Worm (Caenorhabditis elegans) whole organism, late embryonic: ENCODE measurements around the gene dhs-25.

Experiments used
- C08G9.2 ChIP-seq: sonication (generic microtip); optimal IDR thresholded peaks from 2 replicates; lab custom pipeline; 2016; ENCODE audit warnings: mild to moderate bottlenecking, missing genetic modification characterization, moderate library complexity, missing compliant biosample characterization
- C38D4.7 ChIP-seq: fragments of 200-800 bp; sonication (Bioruptor generic); optimal IDR thresholded peaks from 2 replicates; lab custom pipeline; 2018; ENCODE audit warnings: mild to moderate bottlenecking, missing genetic modification characterization, moderate library complexity, missing compliant biosample characterization
- F13H6.1 ChIP-seq: sonication (generic microtip); optimal IDR thresholded peaks from 2 replicates; lab custom pipeline; 2016; ENCODE audit warnings: missing genetic modification characterization, missing compliant biosample characterization
- K02D7.2 ChIP-seq: sonication (generic microtip); optimal IDR thresholded peaks from 2 replicates; lab custom pipeline; 2017; ENCODE audit warnings: mild to moderate bottlenecking, missing genetic modification characterization, missing compliant biosample characterization
- K09A11.1 ChIP-seq: sonication (generic microtip); optimal IDR thresholded peaks from 2 replicates; lab custom pipeline; 2017; ENCODE audit warnings: antibody characterized with exemption, mild to moderate bottlenecking, missing genetic modification characterization, missing compliant biosample characterization; ENCODE audit not compliant: insufficient read depth
- T23F11.4 ChIP-seq: fragments of 200-800 bp; sonication (Bioruptor generic); optimal IDR thresholded peaks from 2 replicates; lab custom pipeline; 2018; ENCODE audit warnings: mild to moderate bottlenecking, missing genetic modification characterization, missing compliant biosample characterization
- ceh-14 ChIP-seq: sonication (generic microtip); optimal IDR thresholded peaks from 2 replicates; lab custom pipeline; 2016; ENCODE audit warnings: missing genotype, missing genetic modification characterization, missing compliant biosample characterization
- ceh-18 ChIP-seq: sonication (generic microtip); optimal IDR thresholded peaks from 2 replicates; lab custom pipeline; 2016; ENCODE audit warnings: missing genetic modification characterization, missing compliant biosample characterization
- ceh-19 ChIP-seq: fragments of 200-800 bp; sonication (Bioruptor generic); optimal IDR thresholded peaks from 2 replicates; lab custom pipeline; 2018; ENCODE audit warnings: mild to moderate bottlenecking, missing genetic modification characterization, missing compliant biosample characterization
- ceh-2 ChIP-seq: sonication (generic microtip); optimal IDR thresholded peaks from 2 replicates; lab custom pipeline; 2016; ENCODE audit warnings: missing genotype, missing genetic modification characterization, missing compliant biosample characterization
- ceh-22 ChIP-seq: sonication (generic microtip); optimal IDR thresholded peaks from 2 replicates; lab custom pipeline; 2017; ENCODE audit warnings: missing biosample characterization, missing genetic modification characterization
- ceh-31 ChIP-seq: sonication (generic microtip); optimal IDR thresholded peaks from 2 replicates; lab custom pipeline; 2016; ENCODE audit warnings: missing genetic modification characterization, missing compliant biosample characterization
- ceh-34 ChIP-seq: sonication (generic microtip); optimal IDR thresholded peaks from 2 replicates; lab custom pipeline; 2016; ENCODE audit warnings: mild to moderate bottlenecking, missing genetic modification characterization, missing compliant biosample characterization
- ceh-48 ChIP-seq: sonication (generic microtip); optimal IDR thresholded peaks from 2 replicates; lab custom pipeline; 2016; ENCODE audit warnings: missing genetic modification characterization, inconsistent platforms, missing compliant biosample characterization
- ceh-6 ChIP-seq: fragments of 200-800 bp; sonication (Bioruptor generic); optimal IDR thresholded peaks from 2 replicates; lab custom pipeline; 2018; ENCODE audit warnings: mild to moderate bottlenecking, missing genetic modification characterization, missing compliant biosample characterization
- ceh-9 ChIP-seq: sonication (generic microtip); optimal IDR thresholded peaks from 2 replicates; lab custom pipeline; 2016; ENCODE audit warnings: mild to moderate bottlenecking, missing genetic modification characterization, inconsistent platforms, missing compliant biosample characterization
- dve-1 ChIP-seq: sonication (generic microtip); optimal IDR thresholded peaks from 2 replicates; lab custom pipeline; 2017; ENCODE audit warnings: antibody characterized with exemption, mild to moderate bottlenecking, missing genetic modification characterization, missing compliant biosample characterization
- elt-4 ChIP-seq: sonication (generic microtip); optimal IDR thresholded peaks from 2 replicates; lab custom pipeline; 2016; ENCODE audit warnings: missing genetic modification characterization, missing compliant biosample characterization
- eyg-1 ChIP-seq: sonication (generic microtip); optimal IDR thresholded peaks from 2 replicates; lab custom pipeline; 2016; ENCODE audit warnings: missing genotype, missing genetic modification characterization, missing compliant biosample characterization
- fax-1 ChIP-seq: sonication (generic microtip); optimal IDR thresholded peaks from 2 replicates; lab custom pipeline; 2016; ENCODE audit warnings: missing genotype, missing genetic modification characterization, missing compliant biosample characterization
- fkh-10 ChIP-seq: fragments of 150-350 bp; optimal IDR thresholded peaks from 2 replicates; lab custom pipeline; 2014; ENCODE audit warnings: missing biosample characterization, missing genetic modification reagents, missing genetic modification characterization
- fkh-6 ChIP-seq: sonication (generic microtip); optimal IDR thresholded peaks from 2 replicates; lab custom pipeline; 2016; ENCODE audit warnings: missing genetic modification characterization, missing compliant biosample characterization
- gmeb-2 ChIP-seq: sonication (generic microtip); optimal IDR thresholded peaks from 2 replicates; lab custom pipeline; 2016; ENCODE audit warnings: missing genetic modification characterization, inconsistent platforms, missing compliant biosample characterization
- hlh-15 ChIP-seq: sonication (generic microtip); optimal IDR thresholded peaks from 2 replicates; lab custom pipeline; 2016; ENCODE audit warnings: missing genetic modification characterization, missing compliant biosample characterization
- hlh-30 ChIP-seq: sonication (generic microtip); optimal IDR thresholded peaks from 2 replicates; lab custom pipeline; 2017; ENCODE audit warnings: antibody characterized with exemption, missing genetic modification characterization, missing compliant biosample characterization; ENCODE audit not compliant: insufficient read depth
- hlh-6 ChIP-seq: sonication (generic microtip); optimal IDR thresholded peaks from 2 replicates; lab custom pipeline; 2016; ENCODE audit warnings: missing genotype, missing genetic modification characterization, missing compliant biosample characterization
- lin-11 ChIP-seq: fragments of 200-800 bp; sonication (Bioruptor generic); optimal IDR thresholded peaks from 2 replicates; lab custom pipeline; 2018; ENCODE audit warnings: mild to moderate bottlenecking, missing genetic modification characterization, missing compliant biosample characterization
- nfya-1 ChIP-seq: sonication (generic microtip); optimal IDR thresholded peaks from 2 replicates; lab custom pipeline; 2017; ENCODE audit warnings: missing genetic modification characterization, mild to moderate bottlenecking, missing compliant biosample characterization, antibody characterized with exemption, moderate library complexity
- nhr-11 ChIP-seq: fragments of 150-350 bp; optimal IDR thresholded peaks from 2 replicates; lab custom pipeline; 2014; ENCODE audit warnings: missing biosample characterization, missing genetic modification characterization
- nhr-232 ChIP-seq: sonication (generic microtip); optimal IDR thresholded peaks from 2 replicates; lab custom pipeline; 2016; ENCODE audit warnings: missing genetic modification characterization, missing compliant biosample characterization
- npax-4 ChIP-seq: sonication (generic microtip); optimal IDR thresholded peaks from 2 replicates; lab custom pipeline; 2016; ENCODE audit warnings: missing genetic modification characterization, missing compliant biosample characterization
- pag-3 ChIP-seq: sonication (generic microtip); optimal IDR thresholded peaks from 2 replicates; lab custom pipeline; 2016; ENCODE audit warnings: missing compliant biosample characterization, missing genetic modification characterization, borderline replicate concordance
- pat-9 ChIP-seq: fragments of 200-800 bp; sonication (Bioruptor generic); optimal IDR thresholded peaks from 2 replicates; lab custom pipeline; 2018; ENCODE audit warnings: mild to moderate bottlenecking, missing genetic modification characterization, moderate library complexity, missing compliant biosample characterization
- pax-1 ChIP-seq: fragments of 150-350 bp; optimal IDR thresholded peaks from 2 replicates; lab custom pipeline; 2014; ENCODE audit warnings: missing biosample characterization, missing genetic modification characterization
- pha-4 ChIP-seq: fragments of 150-350 bp; optimal IDR thresholded peaks from 2 replicates; lab custom pipeline; 2018; ENCODE audit warnings: missing biosample characterization, missing genetic modification reagents, missing genetic modification characterization
- pqm-1 ChIP-seq: sonication (generic microtip); optimal IDR thresholded peaks from 2 replicates; lab custom pipeline; 2016; ENCODE audit warnings: missing genetic modification characterization, missing compliant biosample characterization
- pros-1 ChIP-seq: fragments of 150-350 bp; optimal IDR thresholded peaks from 2 replicates; lab custom pipeline; 2014; ENCODE audit warnings: missing biosample characterization, missing genetic modification reagents, missing genetic modification characterization
- ref-2 ChIP-seq: sonication (generic microtip); optimal IDR thresholded peaks from 2 replicates; lab custom pipeline; 2016; ENCODE audit warnings: missing genetic modification characterization, missing compliant biosample characterization
- rnt-1 ChIP-seq: sonication (generic microtip); optimal IDR thresholded peaks from 2 replicates; lab custom pipeline; 2016; ENCODE audit warnings: missing genetic modification characterization, missing compliant biosample characterization
- sox-4 ChIP-seq: sonication (generic microtip); optimal IDR thresholded peaks from 2 replicates; lab custom pipeline; 2017; ENCODE audit warnings: mild to moderate bottlenecking, missing genetic modification characterization, inconsistent platforms, missing compliant biosample characterization
- unc-42 ChIP-seq: sonication (generic microtip); optimal IDR thresholded peaks from 2 replicates; lab custom pipeline; 2016; ENCODE audit warnings: missing genotype, missing genetic modification characterization, missing compliant biosample characterization
- unc-55 ChIP-seq: sonication (generic microtip); optimal IDR thresholded peaks from 2 replicates; lab custom pipeline; 2017; ENCODE audit warnings: missing biosample characterization, missing genetic modification reagents, missing genetic modification characterization
- ztf-16 ChIP-seq: sonication (generic microtip); optimal IDR thresholded peaks from 2 replicates; lab custom pipeline; 2017; ENCODE audit warnings: missing genetic modification characterization, missing compliant biosample characterization

The dhs-25 gene

ce11 chrX:1459756-1460155, 26.6 kb upstream of the dhs-25 start:
- TF ChIP-seq C08G9.2 (tag; lab: Kevin White, UChicago) = no peak
- no peak for TF ChIP-seq ceh-34 (tag; lab: Kevin White, UChicago)

DNA sequence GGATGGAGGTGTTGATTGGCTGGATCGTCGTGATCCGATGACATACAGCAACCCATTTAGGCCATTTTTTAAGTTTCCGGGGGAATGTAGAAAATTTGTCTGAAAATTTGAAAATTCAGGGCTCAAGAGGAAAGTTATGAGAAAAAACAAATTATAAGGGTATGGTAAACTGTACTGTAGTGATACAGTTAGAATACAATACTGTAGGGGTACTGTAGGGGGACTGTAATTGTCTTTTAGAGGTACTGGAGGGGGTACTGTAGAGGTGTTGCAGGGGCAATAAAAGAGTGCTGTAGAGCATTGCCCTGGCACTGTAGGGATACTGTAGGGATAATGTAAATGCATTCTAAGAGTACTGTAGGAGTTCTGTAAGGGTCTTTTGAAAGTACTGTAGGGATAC, 21.6 kb upstream of the dhs-25 start, which contains the start of gene D1005.6:
TSS of gene D1005.6 (minus strand) at position 101 of the 400 bp plus-strand sequence.
- no peak for TF ChIP-seq ceh-9 (tag; lab: Kevin White, UChicago)
- TF ChIP-seq gmeb-2 (tag; lab: Kevin White, UChicago) = no peak
- TF ChIP-seq unc-55 (GFP tag; lab: Kevin White, UChicago) = no peak
- no peak for TF ChIP-seq T23F11.4 (GFP tag; lab: Kevin White, UChicago)
- TF ChIP-seq nfya-1 (tag; lab: Kevin White, UChicago) = no peak
- no peak for TF ChIP-seq elt-4
- TF ChIP-seq ceh-22 (tag; lab: Kevin White, UChicago) = no peak
- TF ChIP-seq C38D4.7 (GFP tag; lab: Kevin White, UChicago) = no peak
- no peak for TF ChIP-seq dve-1
- no peak for TF ChIP-seq nhr-232
- TF ChIP-seq pqm-1 (tag; lab: Kevin White, UChicago) = no peak
- no peak for TF ChIP-seq ceh-48
- no peak for TF ChIP-seq ceh-2
- TF ChIP-seq ceh-6 (GFP tag; lab: Kevin White, UChicago) = no peak
- TF ChIP-seq K02D7.2 (tag; lab: Kevin White, UChicago) = no peak
- no peak for TF ChIP-seq hlh-30 (tag; lab: Kevin White, UChicago)

ce11 chrX:1468057-1468456, 18.3 kb upstream of the dhs-25 start:
- TF ChIP-seq unc-42 (tag; lab: Kevin White, UChicago) (peak; percentile 62), pag-3 (no peak)

DNA sequence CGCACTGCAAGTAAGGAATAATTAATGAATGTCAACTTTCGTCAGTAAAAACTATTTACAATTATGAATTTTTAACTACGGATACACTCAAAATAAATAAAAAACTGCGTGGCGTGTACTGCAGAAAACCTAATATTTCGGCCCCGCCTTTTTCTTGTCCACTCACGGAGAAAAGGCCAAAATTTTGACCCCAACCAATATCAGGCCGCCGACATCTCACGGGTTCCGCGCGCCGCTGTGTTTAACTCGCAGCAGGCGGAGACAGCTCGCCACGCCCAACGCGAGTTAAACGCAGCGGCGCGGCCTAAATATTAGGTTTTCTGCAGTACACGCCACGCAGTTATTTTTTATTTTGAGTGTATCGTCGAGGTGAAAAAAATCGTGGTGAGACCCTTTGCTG, 15.1 kb upstream of the dhs-25 start:
- TF ChIP-seq sox-4 (tag; lab: Kevin White, UChicago) (no peak), ceh-19 (GFP tag; lab: Kevin White, UChicago) (no peak), nhr-11 (tag; lab: Kevin White, UChicago) (no peak), pha-4 (tag; lab: Kevin White, UChicago) (no peak), pat-9 (tag; lab: Kevin White, UChicago) (no peak), K09A11.1 (tag; lab: Kevin White, UChicago) (no peak), ceh-18 (tag; lab: Kevin White, UChicago) (no peak), pros-1 (tag; lab: Kevin White, UChicago) (no peak), rnt-1 (tag; lab: Kevin White, UChicago) (no peak), ref-2 (tag; lab: Kevin White, UChicago) (no peak)

DNA sequence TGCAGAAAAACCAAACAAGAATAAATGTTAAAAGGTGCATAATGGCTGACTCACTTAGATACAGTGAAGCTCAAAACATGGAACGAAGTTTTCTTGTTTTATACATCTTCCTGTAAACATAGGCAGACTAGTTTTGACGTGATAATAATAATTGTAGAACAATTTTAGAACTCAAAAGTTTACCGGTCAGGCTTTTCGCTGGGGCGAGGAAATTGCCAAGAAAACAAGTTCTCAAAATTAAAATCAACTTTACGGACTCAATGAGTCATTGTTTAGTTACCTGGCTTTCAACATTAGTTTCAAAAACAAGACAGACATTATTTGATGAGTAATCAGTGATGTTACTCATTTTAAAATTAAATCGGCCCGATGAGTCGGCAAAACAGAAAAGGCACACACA, 13.5 kb upstream of the dhs-25 start, which contains the start of gene D1005.5:
TSS of gene D1005.5 (minus strand) at position 101 of the 400 bp plus-strand sequence.
- no peak for TF ChIP-seq lin-11 (tag; lab: Kevin White, UChicago)
- TF ChIP-seq ztf-16 (tag; lab: Kevin White, UChicago) = no peak
- no peak for TF ChIP-seq fkh-6 (tag; lab: Kevin White, UChicago)
- no peak for TF ChIP-seq pha-4 (tag; lab: Kevin White, UChicago)
- no peak for TF ChIP-seq fkh-10 (GFP tag; lab: Kevin White, UChicago)
- TF ChIP-seq pax-1 = no peak
- no peak for TF ChIP-seq nfya-1 (tag; lab: Kevin White, UChicago)
- TF ChIP-seq ceh-14 (tag; lab: Kevin White, UChicago) = no peak
- TF ChIP-seq npax-4 (tag; lab: Kevin White, UChicago) = no peak
- no peak for TF ChIP-seq F13H6.1 (tag; lab: Kevin White, UChicago)
- TF ChIP-seq eyg-1 (tag; lab: Kevin White, UChicago) = no peak
- TF ChIP-seq K02D7.2 (tag; lab: Kevin White, UChicago) = no peak
- no peak for TF ChIP-seq hlh-6
- TF ChIP-seq pat-9 (tag; lab: Kevin White, UChicago) = no peak
- no peak for TF ChIP-seq ceh-31 (tag; lab: Kevin White, UChicago)
- TF ChIP-seq hlh-15 (tag; lab: Kevin White, UChicago) = no peak
- no peak for TF ChIP-seq fax-1 (tag; lab: Kevin White, UChicago)
- TF ChIP-seq C08G9.2 (tag; lab: Kevin White, UChicago) = no peak
